Fruit fly (Drosophila melanogaster) Kc167 (cell line): Measurements from ENCODE around the gene Nost.

Experiments used
- Myc ChIP-seq: fragments of >200 bp; optimal IDR thresholded peaks from 2 replicates; lab custom pipeline; 2017; ENCODE audit warnings: missing external identifiers
- Sin3A ChIP-seq: fragments of >200 bp; optimal IDR thresholded peaks from 2 replicates; lab custom pipeline; 2018; ENCODE audit warnings: missing external identifiers
- h ChIP-seq: fragments of >200 bp; optimal IDR thresholded peaks from 3 replicates; lab custom pipeline; 2018; ENCODE audit warnings: missing external identifiers
- insv ChIP-seq: fragments of >200 bp; optimal IDR thresholded peaks from 3 replicates; lab custom pipeline; 2018; ENCODE audit warnings: missing external identifiers
- psq ChIP-seq: fragments of >200 bp; optimal IDR thresholded peaks from 2 replicates; lab custom pipeline; 2017; ENCODE audit warnings: missing external identifiers

DNA sequence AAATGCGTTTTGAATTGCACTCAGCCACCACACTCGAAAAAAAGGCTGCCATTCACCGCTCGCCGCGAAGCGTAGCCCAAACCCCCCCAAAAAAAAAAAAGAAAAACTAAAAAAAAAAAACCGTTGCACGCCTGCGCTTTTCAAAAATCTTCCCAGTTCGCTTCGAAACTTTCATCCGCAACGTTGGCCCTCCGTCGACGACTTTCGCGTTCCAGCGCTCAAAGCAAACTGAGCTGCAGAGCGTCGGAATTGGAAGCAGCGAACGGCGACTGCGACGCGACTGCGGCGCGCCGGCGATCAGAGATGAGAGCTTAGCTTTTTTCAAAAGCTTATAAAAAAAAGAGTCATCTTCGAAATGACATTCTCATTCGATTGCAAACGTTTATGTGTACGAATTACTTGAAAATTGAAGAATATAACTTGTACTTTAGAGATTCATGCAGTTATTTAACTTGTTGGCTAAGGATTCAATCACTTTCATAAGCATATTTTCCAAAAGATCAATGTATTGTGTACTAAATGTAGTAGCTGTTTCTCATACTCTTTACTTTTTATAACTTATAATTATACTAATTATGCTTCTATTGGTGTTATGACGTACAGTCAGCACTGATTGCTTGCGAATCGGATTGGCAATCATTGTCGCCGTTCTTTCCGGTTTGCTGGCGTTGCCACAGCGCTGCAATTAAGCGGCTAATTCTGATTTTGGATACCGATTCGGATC is 37.9 kb downstream of the Nost start, which contains the start of gene CG15365:
- TF ChIP-seq h (lab: Kevin White, UChicago), result no peak
- no peak for TF ChIP-seq Myc (lab: Kevin White, UChicago)
- TF ChIP-seq insv, result no peak
- TF ChIP-seq psq (lab: Kevin White, UChicago), result no peak
- TF ChIP-seq Sin3A (lab: Kevin White, UChicago), result no peak
